Fruit fly (Drosophila melanogaster): ENCODE results near the gene mTerf3.

- TF ChIP-seq D1 (tag; optimal IDR thresholded peaks at IDR 0.05), result no peak
- TF ChIP-seq Ets98B (GFP tag; IDR thresholded peaks at IDR 0.05), result peak; percentile 82
- TF ChIP-seq CG14655 (GFP tag; optimal IDR thresholded peaks at IDR 0.05), result peak; percentile 47
- TF ChIP-seq CG9948 (tag; optimal IDR thresholded peaks at IDR 0.05), result no peak
- no peak for TF ChIP-seq CG13204 (GFP tag; optimal IDR thresholded peaks at IDR 0.05)
- no peak for TF ChIP-seq Pif1A (GFP tag; optimal IDR thresholded peaks at IDR 0.05)
- TF ChIP-seq fd96Ca (GFP tag; IDR thresholded peaks at IDR 0.05), result peak; percentile 80
- TF ChIP-seq EcR (GFP tag; optimal IDR thresholded peaks at IDR 0.05), result no peak
- peak; percentile 47 for TF ChIP-seq CG8301 (tag; optimal IDR thresholded peaks at IDR 0.05)
- no peak for TF ChIP-seq CG17806 (tag; optimal IDR thresholded peaks at IDR 0.05)
These were observed 49.5 kb downstream of the mTerf3 start for dm6 chr3L:20470991-20471498.

Data from whole organism, pupa.